Fruit fly (Drosophila melanogaster) whole organism, adult: ENCODE results near the gene CG5790.

Experiments used
- CG11617 ChIP-seq: fragments of 200-800 bp; sonication (Bioruptor generic); optimal IDR thresholded peaks from 2 replicates; lab custom pipeline; 2017; ENCODE audit warnings: mild to moderate bottlenecking, missing biosample characterization, missing genetic modification reagents, missing genetic modification characterization
- CG1620 ChIP-seq: fragments of 200-800 bp; sonication (Bioruptor generic); optimal IDR thresholded peaks from 2 replicates; lab custom pipeline; 2016; ENCODE audit warnings: missing biosample characterization, missing genetic modification characterization
- CG33017 ChIP-seq: fragments of 200-800 bp; sonication (Bioruptor generic); optimal IDR thresholded peaks from 2 replicates; lab custom pipeline; 2018; ENCODE audit warnings: missing biosample characterization, mild to moderate bottlenecking, missing genetic modification characterization, moderate library complexity
- CG5204 ChIP-seq: fragments of 200-800 bp; sonication (Bioruptor generic); optimal IDR thresholded peaks from 2 replicates; lab custom pipeline; 2016; ENCODE audit warnings: missing biosample characterization, missing genetic modification characterization
- Crg-1 ChIP-seq: fragments of 200-800 bp; sonication (Bioruptor generic); optimal IDR thresholded peaks from 2 replicates; lab custom pipeline; 2016; ENCODE audit warnings: missing biosample characterization, missing genetic modification characterization
- toe ChIP-seq: fragments of 200-800 bp; sonication (Bioruptor generic); optimal IDR thresholded peaks from 2 replicates; lab custom pipeline; 2016; ENCODE audit warnings: missing biosample characterization, missing genetic modification characterization

- no peak for TF ChIP-seq Crg-1 (GFP tag; lab: Kevin White, UChicago)
- peak; percentile 24 for TF ChIP-seq CG5204 (GFP tag; lab: Kevin White, UChicago)
- TF ChIP-seq toe (GFP tag; lab: Kevin White, UChicago) = no peak
- peak; percentile 68 for TF ChIP-seq CG11617 (GFP tag; lab: Kevin White, UChicago)
- peak; percentile 51 for TF ChIP-seq CG33017 (tag; lab: Kevin White, UChicago)
- no peak for TF ChIP-seq CG1620 (GFP tag; lab: Kevin White, UChicago)
Observed at dm6 chr2L:18327592-18328078, 33.0 kb downstream of the CG5790 start.
